Fruit fly (Drosophila melanogaster) whole organism, wandering third instar larva: ENCODE results near the gene Gr32a.

Source experiments
- Abd-B ChIP-seq: fragments of >200 bp; optimal IDR thresholded peaks from 2 replicates; lab custom pipeline; 2017; ENCODE audit warnings: missing biosample characterization, missing genetic modification characterization
- CG32264 ChIP-seq: fragments of 200-800 bp; sonication (Bioruptor generic); optimal IDR thresholded peaks from 2 replicates; lab custom pipeline; 2016; ENCODE audit warnings: missing biosample characterization, missing genetic modification characterization
- CG9705 ChIP-seq: fragments of 200-800 bp; sonication (Bioruptor generic); optimal IDR thresholded peaks from 2 replicates; lab custom pipeline; 2018; ENCODE audit warnings: missing biosample characterization, mild to moderate bottlenecking, missing genetic modification characterization
- CrebA ChIP-seq: fragments of 200-800 bp; sonication (Bioruptor generic); optimal IDR thresholded peaks from 2 replicates; lab custom pipeline; 2016; ENCODE audit warnings: missing biosample characterization, mild to moderate bottlenecking, missing genetic modification characterization, borderline replicate concordance
- Dfd ChIP-seq: fragments of >200 bp; optimal IDR thresholded peaks from 2 replicates; lab custom pipeline; 2017; ENCODE audit warnings: missing biosample characterization, missing genetic modification characterization
- Dif ChIP-seq: fragments of 200-275, 200-300 bp; sonication (Bioruptor generic); optimal IDR thresholded peaks from 2 replicates; lab custom pipeline; 2018; ENCODE audit warnings: missing biosample characterization, missing genetic modification characterization; ENCODE audit not compliant: partially characterized antibody
- GATAd ChIP-seq: sonication (Bioruptor generic); optimal IDR thresholded peaks from 2 replicates; lab custom pipeline; 2016; ENCODE audit warnings: missing biosample characterization, missing genetic modification characterization
- HLH106 ChIP-seq: fragments of 200-800 bp; optimal IDR thresholded peaks from 3 replicates; lab custom pipeline; 2019; ENCODE audit warnings: missing biosample characterization, mild to moderate bottlenecking, missing genetic modification characterization, moderate library complexity
- Hnf4 ChIP-seq: fragments of 200-800 bp; sonication (Bioruptor generic); optimal IDR thresholded peaks from 2 replicates; lab custom pipeline; 2016; ENCODE audit warnings: missing biosample characterization, mild to moderate bottlenecking, missing genetic modification characterization
- Hr78 ChIP-seq: fragments of >200 bp; optimal IDR thresholded peaks from 2 replicates; lab custom pipeline; 2017; ENCODE audit warnings: missing biosample characterization, missing genetic modification characterization
- Hr83 ChIP-seq: fragments of 200-300 bp; sonication (Bioruptor generic); optimal IDR thresholded peaks from 2 replicates; lab custom pipeline; 2016; ENCODE audit warnings: missing biosample characterization, mild to moderate bottlenecking, missing genetic modification characterization, moderate library complexity; ENCODE audit not compliant: poor library complexity, severe bottlenecking
- Jra ChIP-seq: sonication (Bioruptor generic); optimal IDR thresholded peaks from 2 replicates; lab custom pipeline; 2016; ENCODE audit warnings: missing biosample characterization, missing genetic modification characterization
- Mio ChIP-seq: sonication (Bioruptor generic); optimal IDR thresholded peaks from 2 replicates; lab custom pipeline; 2016; ENCODE audit warnings: missing biosample characterization, missing genetic modification characterization
- Myc ChIP-seq: fragments of >200 bp; optimal IDR thresholded peaks from 2 replicates; lab custom pipeline; 2017
- N ChIP-seq: fragments of >200 bp; optimal IDR thresholded peaks from 2 replicates; lab custom pipeline; 2018; ENCODE audit warnings: missing biosample characterization, missing external identifiers, missing genetic modification characterization
- OdsH ChIP-seq: fragments of 200-800 bp; sonication (Bioruptor generic); optimal IDR thresholded peaks from 2 replicates; lab custom pipeline; 2016; ENCODE audit warnings: missing biosample characterization, mild to moderate bottlenecking, missing genetic modification characterization
- Rel ChIP-seq, 2 experiments: fragments of 200-800 bp; sonication (Bioruptor generic) in 1 of 2; optimal IDR thresholded peaks; 2 replicates in 1 of 2; 3 replicates in 1 of 2; lab custom pipeline; 2016 to 2019; ENCODE audit warnings: mild to moderate bottlenecking in 2 of 2, missing biosample characterization in 2 of 2, missing genetic modification characterization in 2 of 2, moderate library complexity in 1 of 2
- Sp1 ChIP-seq: fragments of 200-800 bp; sonication (Bioruptor generic); optimal IDR thresholded peaks from 3 replicates; lab custom pipeline; 2019; ENCODE audit warnings: missing biosample characterization, mild to moderate bottlenecking, missing genetic modification characterization, moderate library complexity
- Vsx2 ChIP-seq: fragments of 200-300, 225-300 bp; sonication (Bioruptor generic); optimal IDR thresholded peaks from 2 replicates; lab custom pipeline; 2018; ENCODE audit warnings: missing biosample characterization, missing genetic modification characterization; ENCODE audit not compliant: partially characterized antibody
- br ChIP-seq: fragments of 200-800 bp; sonication (Bioruptor generic); optimal IDR thresholded peaks from 2 replicates; lab custom pipeline; 2016; ENCODE audit warnings: missing biosample characterization, missing genetic modification characterization
- brk ChIP-seq: fragments of 200-800 bp; sonication (Bioruptor generic); optimal IDR thresholded peaks from 2 replicates; lab custom pipeline; 2016; ENCODE audit warnings: missing biosample characterization, mild to moderate bottlenecking, missing genetic modification characterization
- dl ChIP-seq, 2 experiments: fragments of 175-275, 200-275 bp in 1 of 2; fragments of 200-275 bp in 1 of 2; sonication (Bioruptor generic); optimal IDR thresholded peaks; lab custom pipeline; 2018; ENCODE audit warnings: mild to moderate bottlenecking in 2 of 2, missing biosample characterization in 2 of 2, missing genetic modification characterization in 2 of 2, moderate library complexity in 2 of 2; ENCODE audit not compliant: partially characterized antibody in 2 of 2, insufficient read depth in 1 of 2
- dmrt93B ChIP-seq: fragments of 200-800 bp; sonication (Bioruptor generic); optimal IDR thresholded peaks from 2 replicates; lab custom pipeline; 2018; ENCODE audit warnings: missing biosample characterization, mild to moderate bottlenecking, missing genetic modification characterization
- dsf ChIP-seq: sonication (Bioruptor generic); optimal IDR thresholded peaks from 2 replicates; lab custom pipeline; 2016; ENCODE audit warnings: missing biosample characterization, missing genetic modification characterization, borderline replicate concordance
- ey ChIP-seq: fragments of 200-800 bp; sonication (Bioruptor generic); optimal IDR thresholded peaks from 2 replicates; lab custom pipeline; 2016; ENCODE audit warnings: missing biosample characterization, missing genetic modification characterization
- foxo ChIP-seq, 2 experiments: fragments of 200-800 bp; sonication (Bioruptor generic); optimal IDR thresholded peaks; 2 replicates in 1 of 2; 3 replicates in 1 of 2; lab custom pipeline; 2016 to 2017; ENCODE audit warnings: missing biosample characterization in 2 of 2, missing genetic modification characterization in 2 of 2
- fru ChIP-seq: fragments of 200-800 bp; sonication (Bioruptor generic); optimal IDR thresholded peaks from 3 replicates; lab custom pipeline; 2016; ENCODE audit warnings: missing biosample characterization, mild to moderate bottlenecking, missing genetic modification characterization
- h ChIP-seq: fragments of 200-800 bp; sonication (Bioruptor generic); optimal IDR thresholded peaks from 3 replicates; lab custom pipeline; 2016; ENCODE audit warnings: missing biosample characterization, mild to moderate bottlenecking, missing genetic modification characterization
- jim ChIP-seq: fragments of 175-275, 200-325 bp; sonication (Bioruptor generic); optimal IDR thresholded peaks from 2 replicates; lab custom pipeline; 2016; ENCODE audit warnings: missing biosample characterization, mild to moderate bottlenecking, missing genetic modification characterization
- lola ChIP-seq: fragments of >200 bp; optimal IDR thresholded peaks from 2 replicates; lab custom pipeline; 2017; ENCODE audit warnings: missing biosample characterization, missing genetic modification characterization
- pan ChIP-seq: fragments of >200 bp; optimal IDR thresholded peaks from 2 replicates; lab custom pipeline; 2017
- psq ChIP-seq: fragments of 200-800 bp; sonication (Bioruptor generic); optimal IDR thresholded peaks from 3 replicates; lab custom pipeline; 2017; ENCODE audit warnings: missing biosample characterization, mild to moderate bottlenecking, missing genetic modification characterization, moderate library complexity
- rgr ChIP-seq: fragments of 200-800 bp; sonication (Bioruptor generic); optimal IDR thresholded peaks from 3 replicates; lab custom pipeline; 2016; ENCODE audit warnings: missing biosample characterization, mild to moderate bottlenecking, missing genetic modification characterization
- sage ChIP-seq: fragments of 200-800 bp; sonication (Bioruptor generic); optimal IDR thresholded peaks from 2 replicates; lab custom pipeline; 2016; ENCODE audit warnings: missing biosample characterization, mild to moderate bottlenecking, missing genetic modification characterization
- sv ChIP-seq: fragments of 200-800 bp; sonication (Bioruptor generic); optimal IDR thresholded peaks from 3 replicates; lab custom pipeline; 2016; ENCODE audit warnings: missing biosample characterization, missing genetic modification characterization
- tai ChIP-seq: sonication (Bioruptor generic); optimal IDR thresholded peaks from 2 replicates; lab custom pipeline; 2016; ENCODE audit warnings: missing biosample characterization, missing genetic modification characterization
- usp ChIP-seq: fragments of >200 bp; optimal IDR thresholded peaks from 2 replicates; lab custom pipeline; 2017; ENCODE audit warnings: missing biosample characterization, missing genetic modification characterization
- woc ChIP-seq: sonication (Bioruptor generic); optimal IDR thresholded peaks from 2 replicates; lab custom pipeline; 2016; ENCODE audit warnings: missing biosample characterization, mild to moderate bottlenecking, missing genetic modification characterization

Gene Gr32a

DNA sequence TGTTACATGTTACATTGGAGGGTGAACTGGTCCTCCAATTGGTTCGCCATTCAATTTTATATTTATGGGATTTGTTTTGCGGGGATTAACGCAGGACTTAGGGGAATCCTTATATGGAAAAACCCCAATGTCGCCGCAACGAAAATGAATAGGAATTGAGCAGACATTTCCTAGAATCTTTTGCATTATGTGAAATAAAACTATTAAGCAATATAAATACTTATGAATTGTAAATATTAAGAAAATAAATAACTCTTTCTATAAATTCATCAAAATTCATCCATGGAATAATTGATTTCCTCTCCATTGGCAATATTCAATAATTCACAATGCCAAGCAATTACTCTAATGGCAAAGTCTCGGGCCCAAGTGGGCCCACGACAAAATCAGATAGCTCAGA lies at the start of gene Gr32a:
Gene Gr32a (plus strand): TSS at position 301 of the 400 bp plus-strand sequence.
- no peak for TF ChIP-seq sage (GFP tag; lab: Kevin White, UChicago)
- TF ChIP-seq dsf (GFP tag; lab: Kevin White, UChicago): no peak
- TF ChIP-seq Jra: no peak
- TF ChIP-seq Dif: no peak
- no peak for TF ChIP-seq GATAd (GFP tag; lab: Kevin White, UChicago)
- no peak for TF ChIP-seq Sp1
- no peak for TF ChIP-seq Hnf4 (GFP tag; lab: Kevin White, UChicago)
- no peak for TF ChIP-seq Hr83 (GFP tag; lab: Kevin White, UChicago)
- TF ChIP-seq rgr (GFP tag; lab: Kevin White, UChicago): no peak

DNA sequence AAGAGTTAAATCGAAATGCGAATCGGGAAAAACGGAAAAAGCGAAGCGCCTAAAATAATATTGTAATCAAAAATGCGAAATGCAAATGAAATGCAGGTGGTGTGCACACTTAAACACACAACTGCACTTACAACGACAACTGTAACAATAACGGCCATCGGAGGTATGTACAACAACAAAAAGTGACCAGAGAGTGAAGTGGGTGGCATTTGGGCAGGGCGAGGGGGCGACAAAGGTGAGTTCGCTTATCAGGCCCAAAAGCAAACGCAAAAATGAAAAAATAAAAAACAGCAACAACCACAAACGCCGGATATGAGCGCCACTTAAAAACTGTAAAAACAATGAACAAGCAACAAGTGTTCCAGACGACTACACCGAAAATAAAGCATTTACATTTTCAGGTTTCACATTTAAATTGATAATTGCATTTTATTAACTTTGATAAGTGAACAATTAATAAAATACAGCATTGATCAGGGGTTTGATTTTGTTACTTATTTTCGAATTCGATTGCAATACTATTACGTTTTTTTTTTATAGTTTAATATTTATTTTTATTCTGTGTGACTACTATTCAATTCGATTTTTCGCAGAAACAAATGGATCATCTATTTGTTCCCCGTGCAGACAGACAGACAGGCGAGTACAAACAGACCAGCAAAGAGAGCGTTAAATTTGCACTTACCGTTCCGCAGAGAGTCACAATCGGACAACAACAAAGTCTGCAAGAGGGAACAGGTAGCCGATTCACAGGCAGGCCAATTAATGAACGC lies 48.5 kb upstream of the Gr32a start:
- peak; percentile 80 for TF ChIP-seq h (GFP tag; lab: Kevin White, UChicago)
- TF ChIP-seq Vsx2 (GFP tag; lab: Kevin White, UChicago): no peak
- TF ChIP-seq Sp1: peak; percentile 82
- peak; percentile 34 for TF ChIP-seq jim (GFP tag; lab: Kevin White, UChicago)
- peak; percentile 76 for TF ChIP-seq psq
- no peak for TF ChIP-seq pan
- peak; percentile 72 for TF ChIP-seq fru
- TF ChIP-seq OdsH: peak; percentile 73
- TF ChIP-seq Jra: no peak
- peak; percentile 12 for TF ChIP-seq sage (GFP tag; lab: Kevin White, UChicago)
- no peak for TF ChIP-seq Dfd
- TF ChIP-seq Hnf4 (GFP tag; lab: Kevin White, UChicago): peak; percentile 27
- TF ChIP-seq lola (GFP tag; lab: Kevin White, UChicago): no peak
- TF ChIP-seq sv (GFP tag; lab: Kevin White, UChicago): no peak
- TF ChIP-seq ey: peak; percentile 53
- TF ChIP-seq CrebA (GFP tag; lab: Kevin White, UChicago): peak; percentile 12
- TF ChIP-seq Myc: no peak
- no peak for TF ChIP-seq Abd-B (GFP tag; lab: Kevin White, UChicago)
- TF ChIP-seq brk (GFP tag; lab: Kevin White, UChicago): peak; percentile 50
- TF ChIP-seq CG32264 (GFP tag; lab: Kevin White, UChicago): peak; percentile 20
- TF ChIP-seq woc (GFP tag; lab: Kevin White, UChicago): peak; percentile 46
- peak; percentile 32 for TF ChIP-seq Hr83 (GFP tag; lab: Kevin White, UChicago)
- TF ChIP-seq Hr78 (GFP tag; lab: Kevin White, UChicago): no peak
- peak; percentile 79 for TF ChIP-seq br (GFP tag; lab: Kevin White, UChicago)
- TF ChIP-seq Dif: no peak
- no peak for TF ChIP-seq GATAd (GFP tag; lab: Kevin White, UChicago)
- TF ChIP-seq rgr (GFP tag; lab: Kevin White, UChicago): peak; percentile 79
- TF ChIP-seq tai (GFP tag; lab: Kevin White, UChicago): no peak
- TF ChIP-seq N (GFP tag; lab: Kevin White, UChicago): no peak
- TF ChIP-seq dsf (GFP tag; lab: Kevin White, UChicago): no peak
- TF ChIP-seq foxo (GFP tag; optimal IDR thresholded peaks at IDR 0.05; lab: Kevin White, UChicago): peak in 1 of 2 experiments; percentile 79
- peak; percentile 60 for TF ChIP-seq dmrt93B
- no peak for TF ChIP-seq dl (GFP tag; optimal IDR thresholded peaks at IDR 0.05; lab: Kevin White, UChicago; ENCODE audit: insufficient read depth in 1 of 2, partially characterized antibody in 2 of 2)
- TF ChIP-seq Rel (GFP tag; optimal IDR thresholded peaks at IDR 0.05; lab: Kevin White, UChicago): peak; percentile 47
- peak; percentile 26 for TF ChIP-seq Rel (tag; optimal IDR thresholded peaks at IDR 0.05; lab: Kevin White, UChicago)
- TF ChIP-seq usp (GFP tag; lab: Kevin White, UChicago): no peak
- peak; percentile 26 for TF ChIP-seq CG9705 (GFP tag; lab: Kevin White, UChicago)
- no peak for TF ChIP-seq Mio (GFP tag; lab: Kevin White, UChicago)
- TF ChIP-seq HLH106 (tag; lab: Kevin White, UChicago): peak; percentile 83
